Fruit fly (Drosophila melanogaster) whole organism, embryonic: Measurements from ENCODE around the gene arg.
A peak's percentile ranks its signal among the peaks of the same experiment; 100 is the strongest.

Source experiments
- B-H2 ChIP-seq: fragments of 200-800 bp; sonication (Bioruptor generic); optimal IDR thresholded peaks from 2 replicates; lab custom pipeline; 2018; ENCODE audit warnings: missing biosample characterization, mild to moderate bottlenecking, missing genetic modification characterization
- CG10979 ChIP-seq: fragments of 200-800 bp; sonication (Bioruptor generic); optimal IDR thresholded peaks from 2 replicates; lab custom pipeline; 2018; ENCODE audit warnings: missing biosample characterization, mild to moderate bottlenecking, missing genetic modification characterization, moderate library complexity
- CG11085 ChIP-seq: fragments of 200-800 bp; sonication (Bioruptor generic); IDR thresholded peaks from 2 replicates; pipeline ENCODE4 v1.3.6; 2022; ENCODE audit warnings: missing biosample characterization, missing genetic modification characterization
- CG11247 ChIP-seq: fragments of 200-800 bp; sonication (Bioruptor generic); IDR thresholded peaks from 2 replicates; pipeline ENCODE4 v1.3.6; 2022; ENCODE audit warnings: missing biosample characterization, missing genetic modification characterization
- CG12104 ChIP-seq: fragments of 200-800 bp; sonication (Bioruptor generic); optimal IDR thresholded peaks from 3 replicates; lab custom pipeline; 2016; ENCODE audit warnings: missing biosample characterization, missing genetic modification characterization
- CG13296 ChIP-seq: fragments of 200-800 bp; sonication (Bioruptor generic); optimal IDR thresholded peaks from 3 replicates; lab custom pipeline; 2018; ENCODE audit warnings: missing biosample characterization, mild to moderate bottlenecking, missing genetic modification characterization
- CG13894 ChIP-seq: fragments of 200-800 bp; sonication (Bioruptor generic); optimal IDR thresholded peaks from 3 replicates; lab custom pipeline; 2018; ENCODE audit warnings: missing biosample characterization, mild to moderate bottlenecking, missing genetic modification characterization, moderate library complexity
- CG14860 ChIP-seq: fragments of 200-800 bp; sonication (Bioruptor generic); IDR thresholded peaks from 3 replicates; pipeline ENCODE4 v1.3.6; 2022; ENCODE audit warnings: missing biosample characterization, missing genetic modification characterization; ENCODE audit not compliant: partially characterized antibody
- CG16779 ChIP-seq: fragments of 200-800 bp; sonication (Bioruptor generic); IDR thresholded peaks from 2 replicates; pipeline ENCODE4 v1.3.6; 2022; ENCODE audit warnings: missing biosample characterization, missing genetic modification characterization
- CG17186 ChIP-seq: fragments of 200-800 bp; sonication (Bioruptor generic); optimal IDR thresholded peaks from 3 replicates; lab custom pipeline; 2017; ENCODE audit warnings: missing biosample characterization, missing genetic modification reagents, missing genetic modification characterization
- CG2116 ChIP-seq: fragments of 200-800 bp; sonication (Bioruptor generic); optimal IDR thresholded peaks from 3 replicates; lab custom pipeline; 2018; ENCODE audit warnings: missing biosample characterization, mild to moderate bottlenecking, missing genetic modification characterization
- CG2889 ChIP-seq: fragments of 200-800 bp; sonication (Bioruptor generic); IDR thresholded peaks from 3 replicates; pipeline ENCODE4 v1.3.6; 2022; ENCODE audit warnings: missing biosample characterization, missing genetic modification characterization
- CG3065 ChIP-seq: fragments of 200-800 bp; sonication (Bioruptor generic); optimal IDR thresholded peaks from 2 replicates; lab custom pipeline; 2016; ENCODE audit warnings: missing biosample characterization, missing genetic modification characterization
- CG33557 ChIP-seq: fragments of 200-800 bp; sonication (Bioruptor generic); optimal IDR thresholded peaks from 2 replicates; lab custom pipeline; 2019; ENCODE audit warnings: missing biosample characterization, mild to moderate bottlenecking, missing genetic modification characterization, moderate library complexity
- CG4282 ChIP-seq: fragments of 200-800 bp; sonication (Bioruptor generic); optimal IDR thresholded peaks from 2 replicates; lab custom pipeline; 2016; ENCODE audit warnings: missing biosample characterization, missing genetic modification characterization
- CG4707 ChIP-seq: fragments of 200-800 bp; sonication (Bioruptor generic); optimal IDR thresholded peaks from 2 replicates; lab custom pipeline; 2018; ENCODE audit warnings: missing biosample characterization, mild to moderate bottlenecking, missing genetic modification characterization, moderate library complexity
- CG5245 ChIP-seq: fragments of 200-800 bp; sonication (Bioruptor generic); optimal IDR thresholded peaks from 3 replicates; lab custom pipeline; 2016; ENCODE audit warnings: missing biosample characterization, missing genetic modification characterization
- CG6175 ChIP-seq: fragments of 200-800 bp; sonication (Bioruptor generic); IDR thresholded peaks from 3 replicates; pipeline ENCODE4 v1.3.6; 2022; ENCODE audit warnings: missing biosample characterization, missing genetic modification characterization
- CG6765 ChIP-seq: fragments of 200-800 bp; sonication (Bioruptor generic); optimal IDR thresholded peaks from 3 replicates; lab custom pipeline; 2017; ENCODE audit warnings: missing biosample characterization, mild to moderate bottlenecking, missing genetic modification characterization
- CG7271 ChIP-seq: fragments of 200-800 bp; sonication (Bioruptor generic); optimal IDR thresholded peaks from 2 replicates; lab custom pipeline; 2018; ENCODE audit warnings: missing biosample characterization, mild to moderate bottlenecking, missing genetic modification characterization, moderate library complexity
- CG8944 ChIP-seq: fragments of 200-800 bp; sonication (Bioruptor generic); optimal IDR thresholded peaks from 3 replicates; lab custom pipeline; 2016; ENCODE audit warnings: missing biosample characterization, missing genetic modification characterization
- CG9437 ChIP-seq: fragments of 200-800 bp; sonication (Bioruptor generic); optimal IDR thresholded peaks from 2 replicates; lab custom pipeline; 2018; ENCODE audit warnings: missing biosample characterization, mild to moderate bottlenecking, missing genetic modification characterization
- Dad ChIP-seq: fragments of 200-800 bp; sonication (Bioruptor generic); optimal IDR thresholded peaks from 3 replicates; lab custom pipeline; 2016; ENCODE audit warnings: missing biosample characterization, missing genetic modification characterization
- Dek ChIP-seq: fragments of 200-800 bp; sonication (Bioruptor generic); optimal IDR thresholded peaks from 3 replicates; lab custom pipeline; 2019; ENCODE audit warnings: missing biosample characterization, mild to moderate bottlenecking, missing genetic modification characterization, moderate library complexity
- Fer1 ChIP-seq: fragments of 200-800 bp; sonication (Bioruptor generic); optimal IDR thresholded peaks from 2 replicates; lab custom pipeline; 2017; ENCODE audit warnings: missing biosample characterization, mild to moderate bottlenecking, missing genetic modification characterization
- H2.0 ChIP-seq: fragments of 200-800 bp; sonication (Bioruptor generic); IDR thresholded peaks from 2 replicates; pipeline ENCODE4 v1.3.6; 2022; ENCODE audit warnings: missing biosample characterization, missing genetic modification characterization
- Hmx ChIP-seq: fragments of 200-800 bp; sonication (Bioruptor generic); optimal IDR thresholded peaks from 2 replicates; lab custom pipeline; 2016; ENCODE audit warnings: missing biosample characterization, missing genetic modification characterization
- Hsf ChIP-seq: fragments of 200-800 bp; sonication (Bioruptor generic); optimal IDR thresholded peaks from 3 replicates; lab custom pipeline; 2016; ENCODE audit warnings: missing biosample characterization, missing genetic modification characterization
- Side ChIP-seq: fragments of 200-800 bp; sonication (Bioruptor generic); optimal IDR thresholded peaks from 2 replicates; lab custom pipeline; 2016; ENCODE audit warnings: missing biosample characterization, missing genetic modification characterization
- Sry-β ChIP-seq: fragments of 200-800 bp; sonication (Bioruptor generic); optimal IDR thresholded peaks from 2 replicates; lab custom pipeline; 2018; ENCODE audit warnings: missing biosample characterization, mild to moderate bottlenecking, missing genetic modification characterization, moderate library complexity
- al ChIP-seq: fragments of 200-800 bp; sonication (Bioruptor generic); IDR thresholded peaks from 2 replicates; pipeline ENCODE4 v1.3.6; 2022; ENCODE audit warnings: missing biosample characterization, missing genetic modification characterization
- ci ChIP-seq: fragments of 200-800 bp; sonication (Bioruptor generic); IDR thresholded peaks from 3 replicates; pipeline ENCODE4 v1.3.6; 2022; ENCODE audit warnings: missing biosample characterization, missing genetic modification characterization
- emc ChIP-seq: fragments of 200-800 bp; sonication (Bioruptor generic); optimal IDR thresholded peaks from 2 replicates; lab custom pipeline; 2016; ENCODE audit warnings: missing biosample characterization, missing genetic modification characterization
- eyg ChIP-seq: fragments of 200-800 bp; sonication (Bioruptor generic); optimal IDR thresholded peaks from 3 replicates; lab custom pipeline; 2016; ENCODE audit warnings: missing biosample characterization, missing genetic modification characterization
- gcm ChIP-seq: fragments of 200-800 bp; sonication (Bioruptor generic); optimal IDR thresholded peaks from 2 replicates; lab custom pipeline; 2019; ENCODE audit warnings: missing biosample characterization, mild to moderate bottlenecking, missing genetic modification characterization, moderate library complexity
- gsb ChIP-seq: fragments of 200-800 bp; sonication (Bioruptor generic); IDR thresholded peaks from 2 replicates; pipeline ENCODE4 v1.3.6; 2022; ENCODE audit warnings: missing biosample characterization, missing genetic modification characterization
- mld ChIP-seq: fragments of 200-800 bp; sonication (Bioruptor generic); IDR thresholded peaks from 3 replicates; pipeline ENCODE4 v1.3.6; 2022; ENCODE audit warnings: missing biosample characterization, missing genetic modification characterization; ENCODE audit not compliant: partially characterized antibody
- nerfin-1 ChIP-seq: fragments of 200-800 bp; sonication (Bioruptor generic); optimal IDR thresholded peaks from 3 replicates; lab custom pipeline; 2019; ENCODE audit warnings: missing biosample characterization, mild to moderate bottlenecking, missing genetic modification characterization, moderate library complexity
- nmo ChIP-seq: fragments of 200-800 bp; sonication (Bioruptor generic); optimal IDR thresholded peaks from 2 replicates; lab custom pipeline; 2018; ENCODE audit warnings: missing biosample characterization, mild to moderate bottlenecking, missing genetic modification characterization, moderate library complexity
- oc ChIP-seq: fragments of 200-800 bp; sonication (Bioruptor generic); optimal IDR thresholded peaks from 2 replicates; lab custom pipeline; 2018; ENCODE audit warnings: missing biosample characterization, mild to moderate bottlenecking, missing genetic modification characterization, moderate library complexity
- pan ChIP-seq, 4 experiments: fragments of >200 bp in 3 of 4; fragments of 200-800 bp in 1 of 4; sonication (Bioruptor generic) in 1 of 4; optimal IDR thresholded peaks in 3 of 4; IDR thresholded peaks in 1 of 4; 2 replicates each; pipeline versions ENCODE4 v1.3.6 to Lab custom; 2017 to 2022; ENCODE audit warnings: missing biosample characterization in 2 of 4, missing genetic modification characterization in 2 of 4, mixed read lengths in 1 of 4
- phol ChIP-seq: fragments of 200-800 bp; sonication (Bioruptor generic); optimal IDR thresholded peaks from 3 replicates; lab custom pipeline; 2018; ENCODE audit warnings: missing biosample characterization, mild to moderate bottlenecking, missing genetic modification characterization, moderate library complexity
- pzg ChIP-seq: fragments of 200-800 bp; sonication (Bioruptor generic); optimal IDR thresholded peaks from 3 replicates; lab custom pipeline; 2018; ENCODE audit warnings: missing biosample characterization, mild to moderate bottlenecking, missing genetic modification characterization, moderate library complexity
- sd ChIP-seq: fragments of 200-800 bp; sonication (Bioruptor generic); optimal IDR thresholded peaks from 3 replicates; lab custom pipeline; 2018; ENCODE audit warnings: missing biosample characterization, mild to moderate bottlenecking, missing genetic modification characterization, moderate library complexity
- sens-2 ChIP-seq: fragments of 200-800 bp; sonication (Bioruptor generic); IDR thresholded peaks from 2 replicates; pipeline ENCODE4 v1.3.6; 2022; ENCODE audit warnings: missing biosample characterization, missing genetic modification characterization
- sisA ChIP-seq: fragments of 200-800 bp; sonication (Bioruptor generic); IDR thresholded peaks from 2 replicates; pipeline ENCODE4 v1.3.6; 2022; ENCODE audit warnings: missing biosample characterization, missing genetic modification characterization
- slp2 ChIP-seq: fragments of 200-800 bp; sonication (Bioruptor generic); optimal IDR thresholded peaks from 2 replicates; lab custom pipeline; 2016; ENCODE audit warnings: missing biosample characterization, missing genetic modification characterization
- so ChIP-seq: fragments of 200-800 bp; sonication (Bioruptor generic); IDR thresholded peaks from 3 replicates; pipeline ENCODE4 v1.3.6; 2022; ENCODE audit warnings: missing biosample characterization, missing genetic modification characterization
- stwl ChIP-seq: fragments of 200-800 bp; sonication (Bioruptor generic); optimal IDR thresholded peaks from 3 replicates; lab custom pipeline; 2018; ENCODE audit warnings: missing biosample characterization, mild to moderate bottlenecking, missing genetic modification characterization, moderate library complexity
- wdn ChIP-seq: fragments of 200-800 bp; sonication (Bioruptor generic); IDR thresholded peaks from 2 replicates; pipeline ENCODE4 v1.3.6; 2022; ENCODE audit warnings: missing biosample characterization, missing genetic modification characterization

The arg gene

dm6 chrX:499589-500041, 9.6 kb upstream of the arg start (continued):
- TF ChIP-seq emc (GFP tag; lab: Kevin White, UChicago) (peak; percentile 18), Hmx (peak; percentile 57), stwl (tag; lab: Kevin White, UChicago) (no peak), CG33557 (GFP tag; lab: Kevin White, UChicago) (peak; percentile 34), H2.0 (peak; percentile 21; the same call in 1 of the 2 replicates), Side (GFP tag; lab: Kevin White, UChicago) (peak; percentile 84), CG17186 (GFP tag; lab: Kevin White, UChicago) (peak; percentile 5), so (GFP tag; lab: Robert Waterston, UW) (peak; percentile 85; the same call in 2 of the 3 replicates), Fer1 (GFP tag; lab: Kevin White, UChicago) (peak; percentile 95), nmo (GFP tag; lab: Kevin White, UChicago) (peak; percentile 79), CG2116 (peak; percentile 38), B-H2 (peak; percentile 86), nerfin-1 (tag; lab: Kevin White, UChicago) (peak; percentile 74), sd (tag; lab: Kevin White, UChicago) (no peak), CG6765 (GFP tag; lab: Kevin White, UChicago) (peak; percentile 87), CG6175 (GFP tag; lab: Robert Waterston, UW) (peak; percentile 54; the same call in 1 of the 3 replicates), Dad (GFP tag; lab: Kevin White, UChicago) (peak; percentile 66), pan (optimal IDR thresholded peaks at IDR 0.05; lab: Kevin White, UChicago) (no peak), pan (GFP tag; optimal IDR thresholded peaks at IDR 0.05 in 1 of 2, IDR thresholded peaks at IDR 0.05 in 1 of 2) (peak in 1 of 2 experiments; percentile 74), oc (tag; lab: Kevin White, UChicago) (no peak), mld (GFP tag; lab: Robert Waterston, UW) (no peak), CG10979 (tag; lab: Kevin White, UChicago) (peak; percentile 66), CG5245 (GFP tag; lab: Kevin White, UChicago) (peak; percentile 17), CG16779 (GFP tag; lab: Robert Waterston, UW) (no peak), CG13894 (peak; percentile 90), CG7271 (no peak), CG2889 (GFP tag; lab: Robert Waterston, UW) (0 out of 3 replicates have a peak, but pooled peaks have one; percentile 54), gcm (GFP tag; lab: Kevin White, UChicago) (peak; percentile 82), CG11247 (peak; percentile 63), CG12104 (GFP tag; lab: Kevin White, UChicago) (peak; percentile 74), sens-2 (no peak), CG4707 (GFP tag; lab: Kevin White, UChicago) (peak; percentile 97), CG4282 (GFP tag; lab: Kevin White, UChicago) (peak; percentile 54), eyg (GFP tag; lab: Kevin White, UChicago) (peak; percentile 64), CG14860 (GFP tag; lab: Robert Waterston, UW) (no peak), Hsf (peak; percentile 68), pzg (GFP tag; lab: Kevin White, UChicago) (peak; percentile 2), CG8944 (GFP tag; lab: Kevin White, UChicago) (peak; percentile 57), Dek (peak; percentile 86), wdn (GFP tag; lab: Robert Waterston, UW) (peak; percentile 78), sisA (peak; percentile 60), CG13296 (GFP tag; lab: Kevin White, UChicago) (peak; percentile 94), slp2 (GFP tag; lab: Kevin White, UChicago) (peak; percentile 59), gsb (GFP tag; lab: Robert Waterston, UW) (peak; percentile 75), Sry-β (GFP tag; lab: Kevin White, UChicago) (no peak), CG3065 (GFP tag; lab: Kevin White, UChicago) (peak; percentile 50), al (GFP tag; lab: Robert Waterston, UW) (peak; percentile 63; the same call in 1 of the 2 replicates), ci (0 out of 3 replicates have a peak, but pooled peaks have one; percentile 29), phol (peak; percentile 71), CG9437 (GFP tag; lab: Kevin White, UChicago) (peak; percentile 65), CG11085 (GFP tag; lab: Robert Waterston, UW) (no peak)
